Worm (Caenorhabditis elegans) whole organism, late embryonic: ENCODE results near the gene D1005.4.
A peak's percentile ranks its signal among the peaks of the same experiment; 100 is the strongest.

Experiments used
- C08G9.2 ChIP-seq: sonication (generic microtip); optimal IDR thresholded peaks from 2 replicates; lab custom pipeline; 2016; ENCODE audit warnings: mild to moderate bottlenecking, missing genetic modification characterization, moderate library complexity, missing compliant biosample characterization
- F13H6.1 ChIP-seq: sonication (generic microtip); optimal IDR thresholded peaks from 2 replicates; lab custom pipeline; 2016; ENCODE audit warnings: missing genetic modification characterization, missing compliant biosample characterization
- T23F11.4 ChIP-seq: fragments of 200-800 bp; sonication (Bioruptor generic); optimal IDR thresholded peaks from 2 replicates; lab custom pipeline; 2018; ENCODE audit warnings: mild to moderate bottlenecking, missing genetic modification characterization, missing compliant biosample characterization
- ahr-1 ChIP-seq: sonication (generic microtip); optimal IDR thresholded peaks from 2 replicates; lab custom pipeline; 2016; ENCODE audit warnings: missing genetic modification characterization, missing compliant biosample characterization
- ceh-2 ChIP-seq: sonication (generic microtip); optimal IDR thresholded peaks from 2 replicates; lab custom pipeline; 2016; ENCODE audit warnings: missing genotype, missing genetic modification characterization, missing compliant biosample characterization
- ceh-22 ChIP-seq: sonication (generic microtip); optimal IDR thresholded peaks from 2 replicates; lab custom pipeline; 2017; ENCODE audit warnings: missing biosample characterization, missing genetic modification characterization
- ceh-34 ChIP-seq: sonication (generic microtip); optimal IDR thresholded peaks from 2 replicates; lab custom pipeline; 2016; ENCODE audit warnings: mild to moderate bottlenecking, missing genetic modification characterization, missing compliant biosample characterization
- ceh-45 ChIP-seq: fragments of 200-800 bp; sonication (Bioruptor generic); IDR thresholded peaks from 2 replicates; pipeline ENCODE4 v1.3.6; 2022; ENCODE audit warnings: missing genetic modification reagents, missing genetic modification characterization, missing compliant biosample characterization
- ceh-48 ChIP-seq: sonication (generic microtip); optimal IDR thresholded peaks from 2 replicates; lab custom pipeline; 2016; ENCODE audit warnings: missing genetic modification characterization, inconsistent platforms, missing compliant biosample characterization
- ceh-6 ChIP-seq: fragments of 200-800 bp; sonication (Bioruptor generic); optimal IDR thresholded peaks from 2 replicates; lab custom pipeline; 2018; ENCODE audit warnings: mild to moderate bottlenecking, missing genetic modification characterization, missing compliant biosample characterization
- dmd-4 ChIP-seq: sonication (generic microtip); optimal IDR thresholded peaks from 2 replicates; lab custom pipeline; 2016; ENCODE audit warnings: borderline replicate concordance, missing genetic modification characterization, missing compliant biosample characterization
- dve-1 ChIP-seq: sonication (generic microtip); optimal IDR thresholded peaks from 2 replicates; lab custom pipeline; 2017; ENCODE audit warnings: antibody characterized with exemption, mild to moderate bottlenecking, missing genetic modification characterization, missing compliant biosample characterization
- elt-2 ChIP-seq: sonication (generic microtip); optimal IDR thresholded peaks from 2 replicates; lab custom pipeline; 2016; ENCODE audit warnings: missing genetic modification reagents, missing genetic modification characterization, missing compliant biosample characterization
- elt-4 ChIP-seq: sonication (generic microtip); optimal IDR thresholded peaks from 2 replicates; lab custom pipeline; 2016; ENCODE audit warnings: missing genetic modification characterization, missing compliant biosample characterization
- eyg-1 ChIP-seq: sonication (generic microtip); optimal IDR thresholded peaks from 2 replicates; lab custom pipeline; 2016; ENCODE audit warnings: missing genotype, missing genetic modification characterization, missing compliant biosample characterization
- fax-1 ChIP-seq: sonication (generic microtip); optimal IDR thresholded peaks from 2 replicates; lab custom pipeline; 2016; ENCODE audit warnings: missing genotype, missing genetic modification characterization, missing compliant biosample characterization
- fkh-10 ChIP-seq: fragments of 150-350 bp; optimal IDR thresholded peaks from 2 replicates; lab custom pipeline; 2014; ENCODE audit warnings: missing biosample characterization, missing genetic modification reagents, missing genetic modification characterization
- gmeb-2 ChIP-seq: sonication (generic microtip); optimal IDR thresholded peaks from 2 replicates; lab custom pipeline; 2016; ENCODE audit warnings: missing genetic modification characterization, inconsistent platforms, missing compliant biosample characterization
- hlh-8 ChIP-seq: sonication (generic microtip); optimal IDR thresholded peaks from 2 replicates; lab custom pipeline; 2016; ENCODE audit warnings: missing genotype, missing genetic modification characterization, missing compliant biosample characterization
- lim-6 ChIP-seq: sonication (generic microtip); optimal IDR thresholded peaks from 2 replicates; lab custom pipeline; 2016; ENCODE audit warnings: missing genetic modification characterization, missing compliant biosample characterization
- lin-11 ChIP-seq: fragments of 200-800 bp; sonication (Bioruptor generic); optimal IDR thresholded peaks from 2 replicates; lab custom pipeline; 2018; ENCODE audit warnings: mild to moderate bottlenecking, missing genetic modification characterization, missing compliant biosample characterization
- mec-3 ChIP-seq: sonication (generic microtip); optimal IDR thresholded peaks from 2 replicates; lab custom pipeline; 2016; ENCODE audit warnings: borderline replicate concordance, missing genetic modification characterization, missing compliant biosample characterization
- nfya-1 ChIP-seq: sonication (generic microtip); optimal IDR thresholded peaks from 2 replicates; lab custom pipeline; 2017; ENCODE audit warnings: missing genetic modification characterization, mild to moderate bottlenecking, missing compliant biosample characterization, antibody characterized with exemption, moderate library complexity
- nhr-11 ChIP-seq: fragments of 150-350 bp; optimal IDR thresholded peaks from 2 replicates; lab custom pipeline; 2014; ENCODE audit warnings: missing biosample characterization, missing genetic modification characterization
- nhr-232 ChIP-seq: sonication (generic microtip); optimal IDR thresholded peaks from 2 replicates; lab custom pipeline; 2016; ENCODE audit warnings: missing genetic modification characterization, missing compliant biosample characterization
- npax-4 ChIP-seq: sonication (generic microtip); optimal IDR thresholded peaks from 2 replicates; lab custom pipeline; 2016; ENCODE audit warnings: missing genetic modification characterization, missing compliant biosample characterization
- odd-2 ChIP-seq: sonication (generic microtip); optimal IDR thresholded peaks from 2 replicates; lab custom pipeline; 2017; ENCODE audit warnings: antibody characterized with exemption, mild to moderate bottlenecking, missing genetic modification characterization, missing compliant biosample characterization
- pag-3 ChIP-seq: sonication (generic microtip); optimal IDR thresholded peaks from 2 replicates; lab custom pipeline; 2016; ENCODE audit warnings: missing compliant biosample characterization, missing genetic modification characterization, borderline replicate concordance
- pax-1 ChIP-seq: fragments of 150-350 bp; optimal IDR thresholded peaks from 2 replicates; lab custom pipeline; 2014; ENCODE audit warnings: missing biosample characterization, missing genetic modification characterization
- pha-2 ChIP-seq: sonication (generic microtip); optimal IDR thresholded peaks from 2 replicates; lab custom pipeline; 2017; ENCODE audit warnings: mild to moderate bottlenecking, missing genetic modification characterization, missing compliant biosample characterization
- pha-4 ChIP-seq: fragments of 150-350 bp; optimal IDR thresholded peaks from 2 replicates; lab custom pipeline; 2018; ENCODE audit warnings: missing biosample characterization, missing genetic modification reagents, missing genetic modification characterization
- pros-1 ChIP-seq: fragments of 150-350 bp; optimal IDR thresholded peaks from 2 replicates; lab custom pipeline; 2014; ENCODE audit warnings: missing biosample characterization, missing genetic modification reagents, missing genetic modification characterization
- sdc-2 ChIP-seq: sonication (generic microtip); optimal IDR thresholded peaks from 2 replicates; lab custom pipeline; 2016; ENCODE audit warnings: missing genotype, missing genetic modification characterization, missing compliant biosample characterization
- sox-2 ChIP-seq: fragments of 200-800 bp; sonication (Bioruptor generic); IDR thresholded peaks from 2 replicates; pipeline ENCODE4 v1.3.6; 2022; ENCODE audit warnings: missing genetic modification reagents, missing genetic modification characterization, missing compliant biosample characterization
- sox-4 ChIP-seq: sonication (generic microtip); optimal IDR thresholded peaks from 2 replicates; lab custom pipeline; 2017; ENCODE audit warnings: mild to moderate bottlenecking, missing genetic modification characterization, inconsistent platforms, missing compliant biosample characterization
- syd-9 ChIP-seq: sonication (generic microtip); optimal IDR thresholded peaks from 2 replicates; lab custom pipeline; 2016; ENCODE audit warnings: mild to moderate bottlenecking, missing genetic modification characterization, moderate library complexity, missing compliant biosample characterization
- tbx-7 ChIP-seq: sonication (generic microtip); optimal IDR thresholded peaks from 2 replicates; lab custom pipeline; 2016; ENCODE audit warnings: missing genotype, missing genetic modification characterization, missing compliant biosample characterization
- unc-42 ChIP-seq: sonication (generic microtip); optimal IDR thresholded peaks from 2 replicates; lab custom pipeline; 2016; ENCODE audit warnings: missing genotype, missing genetic modification characterization, missing compliant biosample characterization
- unc-55 ChIP-seq: sonication (generic microtip); optimal IDR thresholded peaks from 2 replicates; lab custom pipeline; 2017; ENCODE audit warnings: missing biosample characterization, missing genetic modification reagents, missing genetic modification characterization
- unc-86 ChIP-seq: sonication (generic microtip); optimal IDR thresholded peaks from 2 replicates; lab custom pipeline; 2016; ENCODE audit warnings: missing genetic modification characterization, missing compliant biosample characterization
- zip-5 ChIP-seq: sonication (generic microtip); optimal IDR thresholded peaks from 2 replicates; lab custom pipeline; 2016; ENCODE audit warnings: missing genetic modification characterization, missing compliant biosample characterization

The D1005.4 gene

DNA sequence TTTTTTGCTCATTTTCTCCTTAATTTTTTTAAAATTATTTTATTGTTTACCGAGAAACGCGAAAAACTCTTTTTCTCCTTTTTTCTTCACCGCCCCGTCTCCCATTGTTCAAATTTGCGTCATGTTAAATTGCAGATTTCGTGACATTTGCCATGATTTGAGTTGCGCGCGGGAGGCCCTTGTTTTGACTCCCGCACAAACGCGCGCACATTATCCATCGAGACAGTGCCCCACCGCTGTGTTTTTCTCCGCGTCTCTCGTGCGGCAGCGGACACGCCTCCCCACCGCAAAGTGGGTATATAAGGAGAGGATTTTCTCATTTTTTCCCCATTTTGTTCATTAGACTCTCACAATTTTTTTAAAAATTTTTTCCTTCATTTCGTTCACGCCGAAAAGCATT, 9.6 kb downstream of the D1005.4 start:
- TF ChIP-seq ceh-22: no peak
- TF ChIP-seq sdc-2 (tag; lab: Kevin White, UChicago): peak; percentile 4
- TF ChIP-seq, all 69 proteins: peak for 1

DNA sequence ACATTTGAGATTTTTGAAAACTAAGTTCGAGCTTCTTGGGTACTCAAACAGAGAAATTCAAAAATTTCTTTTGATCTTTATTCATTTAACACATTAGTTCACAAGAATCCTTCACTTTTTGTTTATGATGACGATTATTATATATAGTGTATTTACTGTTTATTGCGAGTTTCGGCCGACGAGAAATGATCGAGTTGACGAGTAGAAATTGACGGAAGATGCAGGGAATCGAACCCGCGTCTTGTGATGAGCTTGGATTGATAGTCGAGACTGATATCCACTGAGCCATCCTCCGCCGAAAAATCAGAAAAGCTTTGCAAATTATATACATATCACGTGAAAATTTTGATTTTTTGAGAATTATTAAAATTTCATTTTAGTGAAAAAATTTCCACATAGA, 11.8 kb downstream of the D1005.4 start:
- TF ChIP-seq elt-4 (tag; lab: Kevin White, UChicago): no peak
- TF ChIP-seq elt-2 (tag; lab: Kevin White, UChicago): no peak
- TF ChIP-seq unc-55 (GFP tag; lab: Kevin White, UChicago): no peak
- no peak for TF ChIP-seq T23F11.4 (GFP tag; lab: Kevin White, UChicago)

DNA sequence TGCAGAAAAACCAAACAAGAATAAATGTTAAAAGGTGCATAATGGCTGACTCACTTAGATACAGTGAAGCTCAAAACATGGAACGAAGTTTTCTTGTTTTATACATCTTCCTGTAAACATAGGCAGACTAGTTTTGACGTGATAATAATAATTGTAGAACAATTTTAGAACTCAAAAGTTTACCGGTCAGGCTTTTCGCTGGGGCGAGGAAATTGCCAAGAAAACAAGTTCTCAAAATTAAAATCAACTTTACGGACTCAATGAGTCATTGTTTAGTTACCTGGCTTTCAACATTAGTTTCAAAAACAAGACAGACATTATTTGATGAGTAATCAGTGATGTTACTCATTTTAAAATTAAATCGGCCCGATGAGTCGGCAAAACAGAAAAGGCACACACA, 12.7 kb downstream of the D1005.4 start, which contains the start of gene D1005.5:
Gene D1005.5 (minus strand): TSS at position 101 of the 400 bp plus-strand sequence.
- no peak for TF ChIP-seq ceh-2
- TF ChIP-seq sox-2 (GFP tag; lab: Robert Waterston, UW): no peak
- no peak for TF ChIP-seq hlh-8 (tag; lab: Kevin White, UChicago)
- no peak for TF ChIP-seq zip-5
- no peak for TF ChIP-seq F13H6.1 (tag; lab: Kevin White, UChicago)
- no peak for TF ChIP-seq nfya-1
- no peak for TF ChIP-seq ceh-6 (GFP tag; lab: Kevin White, UChicago)
- TF ChIP-seq T23F11.4 (GFP tag; lab: Kevin White, UChicago): no peak
- no peak for TF ChIP-seq sox-4 (tag; lab: Kevin White, UChicago)
- TF ChIP-seq sdc-2 (tag; lab: Kevin White, UChicago): no peak
- no peak for TF ChIP-seq nhr-232 (tag; lab: Kevin White, UChicago)
- no peak for TF ChIP-seq C08G9.2 (tag; lab: Kevin White, UChicago)
- TF ChIP-seq pax-1: no peak
- no peak for TF ChIP-seq npax-4 (tag; lab: Kevin White, UChicago)
- no peak for TF ChIP-seq ceh-45

DNA sequence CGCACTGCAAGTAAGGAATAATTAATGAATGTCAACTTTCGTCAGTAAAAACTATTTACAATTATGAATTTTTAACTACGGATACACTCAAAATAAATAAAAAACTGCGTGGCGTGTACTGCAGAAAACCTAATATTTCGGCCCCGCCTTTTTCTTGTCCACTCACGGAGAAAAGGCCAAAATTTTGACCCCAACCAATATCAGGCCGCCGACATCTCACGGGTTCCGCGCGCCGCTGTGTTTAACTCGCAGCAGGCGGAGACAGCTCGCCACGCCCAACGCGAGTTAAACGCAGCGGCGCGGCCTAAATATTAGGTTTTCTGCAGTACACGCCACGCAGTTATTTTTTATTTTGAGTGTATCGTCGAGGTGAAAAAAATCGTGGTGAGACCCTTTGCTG, 14.4 kb downstream of the D1005.4 start:
- TF ChIP-seq tbx-7 (tag; lab: Kevin White, UChicago) (no peak), nhr-232 (tag; lab: Kevin White, UChicago) (no peak), ahr-1 (no peak), pros-1 (tag; lab: Kevin White, UChicago) (no peak), ceh-48 (tag; lab: Kevin White, UChicago) (no peak), odd-2 (tag; lab: Kevin White, UChicago) (no peak), unc-42 (tag; lab: Kevin White, UChicago) (no peak), fax-1 (tag; lab: Kevin White, UChicago) (no peak), lin-11 (tag; lab: Kevin White, UChicago) (no peak), mec-3 (tag; lab: Kevin White, UChicago) (no peak)

DNA sequence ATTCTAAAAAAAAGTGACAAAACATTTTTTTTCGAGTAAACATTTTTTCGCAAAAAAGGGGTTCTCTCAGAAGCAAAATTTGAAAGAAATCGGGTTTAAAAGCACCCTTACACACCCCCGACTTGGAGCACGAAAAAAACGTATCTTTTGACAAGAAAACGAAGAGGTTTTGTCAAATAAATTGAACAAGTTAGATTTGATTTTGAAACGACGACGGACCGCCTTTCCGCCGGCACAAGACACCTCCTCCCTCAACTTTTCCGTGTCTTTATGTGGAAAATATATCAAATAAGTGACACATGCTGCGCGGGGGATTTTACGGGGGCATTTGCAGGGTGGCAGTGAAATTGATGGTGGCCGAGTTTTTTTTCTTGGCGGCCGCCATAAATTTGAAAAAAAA, 17.6 kb downstream of the D1005.4 start:
- TF ChIP-seq gmeb-2 (no peak), unc-42 (tag; lab: Kevin White, UChicago) (peak; percentile 62)

DNA sequence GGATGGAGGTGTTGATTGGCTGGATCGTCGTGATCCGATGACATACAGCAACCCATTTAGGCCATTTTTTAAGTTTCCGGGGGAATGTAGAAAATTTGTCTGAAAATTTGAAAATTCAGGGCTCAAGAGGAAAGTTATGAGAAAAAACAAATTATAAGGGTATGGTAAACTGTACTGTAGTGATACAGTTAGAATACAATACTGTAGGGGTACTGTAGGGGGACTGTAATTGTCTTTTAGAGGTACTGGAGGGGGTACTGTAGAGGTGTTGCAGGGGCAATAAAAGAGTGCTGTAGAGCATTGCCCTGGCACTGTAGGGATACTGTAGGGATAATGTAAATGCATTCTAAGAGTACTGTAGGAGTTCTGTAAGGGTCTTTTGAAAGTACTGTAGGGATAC, 20.9 kb downstream of the D1005.4 start, which contains the start of gene D1005.6:
Gene D1005.6 (minus strand): TSS at position 101 of the 400 bp plus-strand sequence.
- no peak for TF ChIP-seq ceh-34
- TF ChIP-seq nhr-11 (tag; lab: Kevin White, UChicago): no peak

DNA sequence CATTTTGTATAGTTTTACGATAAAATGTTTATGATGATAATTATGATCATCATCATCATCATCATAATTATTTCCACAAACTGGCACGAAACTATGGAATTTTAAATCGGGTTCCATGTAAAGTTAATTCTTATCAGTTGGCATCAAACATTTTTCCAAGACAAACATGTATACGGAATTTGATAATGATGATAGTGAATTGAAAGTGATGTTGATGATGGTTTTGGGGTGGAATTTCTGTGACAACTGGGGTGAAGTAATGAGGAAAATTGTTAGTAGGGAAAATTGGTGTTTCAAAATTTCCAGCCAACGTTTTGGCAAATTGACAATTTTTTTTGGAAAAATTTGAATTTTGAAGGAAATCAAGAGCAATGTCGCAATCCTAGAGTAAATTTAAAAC, 25.9 kb downstream of the D1005.4 start:
- TF ChIP-seq unc-86 (no peak), fkh-10 (GFP tag; lab: Kevin White, UChicago) (no peak), pha-2 (tag; lab: Kevin White, UChicago) (no peak), hlh-8 (tag; lab: Kevin White, UChicago) (no peak), lim-6 (no peak), elt-4 (tag; lab: Kevin White, UChicago) (no peak), ceh-45 (no peak), tbx-7 (tag; lab: Kevin White, UChicago) (no peak), nhr-232 (tag; lab: Kevin White, UChicago) (no peak), pag-3 (tag; lab: Kevin White, UChicago) (no peak), syd-9 (no peak), dmd-4 (no peak), elt-2 (tag; lab: Kevin White, UChicago) (no peak), ahr-1 (no peak), pha-4 (tag; lab: Kevin White, UChicago) (no peak), ceh-6 (GFP tag; lab: Kevin White, UChicago) (no peak), dve-1 (tag; lab: Kevin White, UChicago) (no peak), F13H6.1 (tag; lab: Kevin White, UChicago) (no peak), eyg-1 (tag; lab: Kevin White, UChicago) (no peak)
